Worm (Caenorhabditis elegans) whole organism, L1 larva: ENCODE data around the gene Y39B6A.33.

Source experiments
- C16A3.4 ChIP-seq: fragments of 150-350 bp; optimal IDR thresholded peaks from 2 replicates; lab custom pipeline; 2014; ENCODE audit warnings: missing biosample characterization, missing genetic modification characterization
- isw-1 ChIP-seq: fragments of 200-800 bp; sonication (Bioruptor generic); IDR thresholded peaks from 2 replicates; pipeline ENCODE4 v1.3.6; 2022; ENCODE audit warnings: missing genetic modification characterization, missing compliant biosample characterization
- pax-3 ChIP-seq: fragments of 200-800 bp; sonication (Bioruptor generic); optimal IDR thresholded peaks from 2 replicates; lab custom pipeline; 2018; ENCODE audit warnings: mild to moderate bottlenecking, missing genetic modification characterization, moderate library complexity, missing compliant biosample characterization
- unc-130 ChIP-seq: fragments of 150-350 bp; optimal IDR thresholded peaks from 2 replicates; lab custom pipeline; 2017; ENCODE audit warnings: missing biosample characterization, missing genetic modification characterization, inconsistent platforms
- unc-62 ChIP-seq: fragments of 150-350 bp; optimal IDR thresholded peaks from 2 replicates; lab custom pipeline; 2014; ENCODE audit warnings: missing biosample characterization, missing genetic modification reagents, missing genetic modification characterization

DNA sequence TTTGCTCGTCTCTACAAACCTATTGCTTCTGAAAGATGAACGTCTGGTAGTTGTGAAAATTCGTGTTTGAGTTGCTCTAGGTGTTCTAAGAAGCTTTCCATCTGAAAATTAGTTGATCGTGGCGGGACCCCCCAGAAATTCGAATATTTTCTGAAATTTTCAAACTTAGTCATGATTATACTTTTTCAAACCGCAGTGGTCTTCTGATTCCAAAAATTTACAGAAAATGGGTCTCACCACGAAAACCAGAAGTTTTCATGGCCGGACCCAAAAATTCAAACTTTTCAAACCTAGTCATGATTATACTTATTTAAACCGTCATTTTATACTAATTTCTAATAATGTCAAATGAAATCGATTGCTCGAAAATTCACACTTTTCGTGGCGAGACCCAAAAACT, 41.7 kb upstream of the Y39B6A.33 start, which contains the start of gene ztf-20:
- TF ChIP-seq isw-1, result no peak
- TF ChIP-seq C16A3.4, result no peak
- TF ChIP-seq pax-3 (tag; lab: Kevin White, UChicago), result no peak
- TF ChIP-seq unc-130, result no peak
- no peak for TF ChIP-seq unc-62
